Worm (Caenorhabditis elegans): ENCODE measurements around the gene pqn-80.

Gene pqn-80

DNA sequence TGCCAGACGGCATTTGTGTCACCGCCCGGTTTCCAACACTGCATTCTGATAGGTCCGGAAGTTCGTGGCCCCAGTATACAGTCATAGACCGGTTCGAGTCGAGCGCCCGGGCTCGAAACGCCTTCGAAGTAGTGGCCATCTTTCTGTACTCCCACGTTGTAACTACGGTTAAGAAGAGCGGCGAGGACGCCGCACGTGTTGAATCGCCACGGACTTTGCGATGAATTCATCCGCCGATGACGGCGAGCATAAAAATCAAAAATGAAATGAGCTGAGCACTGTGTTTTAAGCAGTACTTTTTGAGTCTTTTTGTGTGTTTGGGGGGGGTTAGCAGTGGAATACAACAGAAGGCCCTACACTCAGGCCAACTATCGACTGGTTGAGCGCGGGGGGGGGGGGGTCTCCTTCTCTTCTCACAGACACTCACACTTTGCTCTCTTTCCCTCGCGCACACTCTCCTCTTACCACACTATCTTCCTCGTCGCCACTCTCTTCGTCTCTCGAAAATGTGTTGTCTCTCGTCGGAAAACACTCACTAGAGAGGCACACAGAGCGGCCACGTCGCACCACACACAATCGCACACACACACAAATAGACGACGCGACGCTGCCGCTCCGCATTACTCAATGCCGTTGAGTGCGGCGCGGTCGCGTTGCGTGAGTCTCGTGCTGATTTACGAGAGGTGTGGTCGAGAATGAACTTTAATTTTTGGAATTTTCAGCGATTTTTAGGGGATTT lies 18.0 kb upstream of the pqn-80 start, which contains the start of gene epc-1:
TSS of gene epc-1 (minus strand) at position 367 of the 739 bp plus-strand sequence.
- TF ChIP-seq npax-4 (tag; optimal IDR thresholded peaks at IDR 0.05) (no peak), ceh-34 (tag; optimal IDR thresholded peaks at IDR 0.05) (peak; percentile 84), nhr-11 (tag; optimal IDR thresholded peaks at IDR 0.05) (no peak), sox-4 (tag; optimal IDR thresholded peaks at IDR 0.05) (no peak), nfya-1 (tag; optimal IDR thresholded peaks at IDR 0.05) (peak; percentile 96), ceh-6 (GFP tag; optimal IDR thresholded peaks at IDR 0.05) (peak; percentile 49), gmeb-2 (tag; optimal IDR thresholded peaks at IDR 0.05) (no peak), ttx-3 (tag; optimal IDR thresholded peaks at IDR 0.05) (no peak), ceh-48 (tag; optimal IDR thresholded peaks at IDR 0.05) (peak; percentile 32), pha-2 (tag; optimal IDR thresholded peaks at IDR 0.05) (peak; percentile 10), unc-42 (tag; optimal IDR thresholded peaks at IDR 0.05) (peak; percentile 64), hlh-30 (tag; optimal IDR thresholded peaks at IDR 0.05; ENCODE audit: insufficient read depth) (peak; percentile 95), C38D4.7 (GFP tag; optimal IDR thresholded peaks at IDR 0.05) (peak; percentile 27), sdc-2 (tag; optimal IDR thresholded peaks at IDR 0.05) (peak; percentile 45), T23F11.4 (GFP tag; optimal IDR thresholded peaks at IDR 0.05) (peak; percentile 40), elt-4 (tag; optimal IDR thresholded peaks at IDR 0.05) (no peak), ceh-18 (tag; optimal IDR thresholded peaks at IDR 0.05) (peak; percentile 81), tbx-2 (tag; optimal IDR thresholded peaks at IDR 0.05) (peak; percentile 82), ama-1 (optimal IDR thresholded peaks at IDR 0.05) (peak; percentile 70), ahr-1 (tag; optimal IDR thresholded peaks at IDR 0.05) (no peak), ztf-16 (tag; optimal IDR thresholded peaks at IDR 0.05) (no peak), madf-2 (tag; optimal IDR thresholded peaks at IDR 0.05) (peak; percentile 37), unc-55 (GFP tag; optimal IDR thresholded peaks at IDR 0.05) (peak; percentile 93), lin-11 (tag; optimal IDR thresholded peaks at IDR 0.05) (no peak), lim-6 (tag; optimal IDR thresholded peaks at IDR 0.05) (no peak), eyg-1 (tag; optimal IDR thresholded peaks at IDR 0.05) (peak; percentile 15), pax-1 (tag; optimal IDR thresholded peaks at IDR 0.05) (no peak), ceh-30 (tag; optimal IDR thresholded peaks at IDR 0.05) (no peak), pag-3 (tag; optimal IDR thresholded peaks at IDR 0.05; ENCODE audit: borderline replicate concordance) (no peak), F13H6.1 (tag; optimal IDR thresholded peaks at IDR 0.05) (peak; percentile 44), Y22D7AL.16 (tag; optimal IDR thresholded peaks at IDR 0.05) (no peak), pros-1 (tag; optimal IDR thresholded peaks at IDR 0.05) (peak; percentile 47), sox-2 (GFP tag; IDR thresholded peaks at IDR 0.05) (no peak; the same call in 1 of the 2 replicates), K02D7.2 (tag; optimal IDR thresholded peaks at IDR 0.05) (no peak), syd-9 (tag; optimal IDR thresholded peaks at IDR 0.05) (peak; percentile 12), pqm-1 (tag; optimal IDR thresholded peaks at IDR 0.05) (no peak), K09A11.1 (tag; optimal IDR thresholded peaks at IDR 0.05; ENCODE audit: insufficient read depth) (peak; percentile 10), fkh-10 (GFP tag; optimal IDR thresholded peaks at IDR 0.05) (peak; percentile 37), zip-5 (tag; optimal IDR thresholded peaks at IDR 0.05) (no peak), hlh-15 (tag; optimal IDR thresholded peaks at IDR 0.05) (no peak), hlh-8 (tag; optimal IDR thresholded peaks at IDR 0.05) (peak; percentile 8), pha-4 (tag; optimal IDR thresholded peaks at IDR 0.05) (no peak), che-1 (tag; optimal IDR thresholded peaks at IDR 0.05) (peak; percentile 60), unc-3 (GFP tag; conservative IDR thresholded peaks at IDR 0.05) (no peak), unc-3 (tag; optimal IDR thresholded peaks at IDR 0.05) (no peak), hlh-6 (tag; optimal IDR thresholded peaks at IDR 0.05) (no peak), unc-86 (tag; optimal IDR thresholded peaks at IDR 0.05) (peak; percentile 14), ceh-19 (GFP tag; optimal IDR thresholded peaks at IDR 0.05) (no peak), ceh-2 (tag; optimal IDR thresholded peaks at IDR 0.05) (peak; percentile 33), mec-3 (tag; optimal IDR thresholded peaks at IDR 0.05; ENCODE audit: borderline replicate concordance) (no peak), ceh-22 (tag; optimal IDR thresholded peaks at IDR 0.05) (no peak), rnt-1 (tag; optimal IDR thresholded peaks at IDR 0.05) (peak; percentile 42), ceh-9 (tag; optimal IDR thresholded peaks at IDR 0.05) (no peak)
